Worm (Caenorhabditis elegans) whole organism, young adult: ENCODE measurements around the gene nlp-71.

Experiments used
- Y53G8AR.9 ChIP-seq: fragments of 200-800 bp; sonication (Bioruptor generic); conservative IDR thresholded peaks from 2 replicates; pipeline ENCODE4 v1.3.6; 2022; ENCODE audit warnings: missing genetic modification reagents, missing genetic modification characterization, missing compliant biosample characterization
- attf-5 ChIP-seq: fragments of 200-800 bp; sonication (Bioruptor generic); optimal IDR thresholded peaks from 2 replicates; lab custom pipeline; 2018; ENCODE audit warnings: mild to moderate bottlenecking, missing genetic modification characterization, missing compliant biosample characterization
- dox-1 ChIP-seq: fragments of 200-800 bp; sonication (Bioruptor generic); IDR thresholded peaks from 2 replicates; pipeline ENCODE4 v1.3.6; 2022; ENCODE audit warnings: missing genetic modification reagents, missing genetic modification characterization, missing compliant biosample characterization
- snpc-4 ChIP-seq, 5 experiments: fragments of 150-350 bp in 1 of 5; sonication (generic microtip) in 4 of 5; optimal IDR thresholded peaks; 2 replicates each; lab custom pipeline; 2014 to 2018; ENCODE audit warnings: missing genetic modification characterization in 5 of 5, missing biosample characterization in 3 of 5, antibody characterized with exemption in 2 of 5, mild to moderate bottlenecking in 2 of 5, missing compliant biosample characterization in 2 of 5, missing genotype in 2 of 5, moderate library complexity in 2 of 5, missing genetic modification reagents in 1 of 5

- TF ChIP-seq snpc-4 (GFP tag; optimal IDR thresholded peaks at IDR 0.05; lab: Kevin White, UChicago) (no peak), snpc-4 (tag; optimal IDR thresholded peaks at IDR 0.05; lab: Kevin White, UChicago) (no peak), dox-1 (GFP tag; lab: Robert Waterston, UW) (no peak), attf-5 (GFP tag; lab: Kevin White, UChicago) (no peak), Y53G8AR.9 (GFP tag; lab: Robert Waterston, UW) (no peak)
Observed at ce11 chrIV:6433424-6433823, 20.0 kb upstream of the nlp-71 start.
